Fruit fly (Drosophila melanogaster) whole organism, embryonic: ENCODE data around the gene CG10140.

Experiments
- Blimp-1 ChIP-seq: fragments of 200-800 bp; sonication (Bioruptor generic); optimal IDR thresholded peaks from 3 replicates; lab custom pipeline; 2018; ENCODE audit warnings: missing biosample characterization, missing genetic modification characterization, mild to moderate bottlenecking, moderate library complexity, missing genetic modification reagents
- CG10431 ChIP-seq: fragments of 200-800 bp; sonication (Bioruptor generic); optimal IDR thresholded peaks from 3 replicates; lab custom pipeline; 2018; ENCODE audit warnings: missing biosample characterization, mild to moderate bottlenecking, missing genetic modification characterization
- CG10462 ChIP-seq: fragments of 200-800 bp; sonication (Bioruptor generic); optimal IDR thresholded peaks from 2 replicates; lab custom pipeline; 2016; ENCODE audit warnings: missing biosample characterization, missing genetic modification characterization
- CG14965 ChIP-seq: fragments of 200-800 bp; sonication (Bioruptor generic); optimal IDR thresholded peaks from 2 replicates; lab custom pipeline; 2016; ENCODE audit warnings: missing biosample characterization, missing genetic modification characterization, borderline replicate concordance
- CG15073 ChIP-seq: fragments of 200-800 bp; sonication (Bioruptor generic); optimal IDR thresholded peaks from 2 replicates; lab custom pipeline; 2016; ENCODE audit warnings: missing biosample characterization, missing genetic modification characterization
- CG15269 ChIP-seq: fragments of 200-800 bp; sonication (Bioruptor generic); optimal IDR thresholded peaks from 2 replicates; lab custom pipeline; 2018; ENCODE audit warnings: missing biosample characterization, mild to moderate bottlenecking, missing genetic modification characterization, moderate library complexity
- CG16779 ChIP-seq: fragments of 200-800 bp; sonication (Bioruptor generic); IDR thresholded peaks from 2 replicates; pipeline ENCODE4 v1.3.6; 2022; ENCODE audit warnings: missing biosample characterization, missing genetic modification characterization
- CG18011 ChIP-seq: fragments of 200-800 bp; sonication (Bioruptor generic); optimal IDR thresholded peaks from 2 replicates; lab custom pipeline; 2017; ENCODE audit warnings: missing biosample characterization, missing genetic modification characterization, mild to moderate bottlenecking, moderate library complexity, missing genotype
- CG18764 ChIP-seq: fragments of 200-800 bp; sonication (Bioruptor generic); optimal IDR thresholded peaks from 3 replicates; lab custom pipeline; 2016; ENCODE audit warnings: missing biosample characterization, missing genetic modification characterization
- CG2678 ChIP-seq: fragments of 200-800 bp; sonication (Bioruptor generic); optimal IDR thresholded peaks from 3 replicates; lab custom pipeline; 2019; ENCODE audit warnings: missing biosample characterization, mild to moderate bottlenecking, missing genetic modification characterization, moderate library complexity
- CG30403 ChIP-seq: fragments of 200-800 bp; sonication (Bioruptor generic); optimal IDR thresholded peaks from 3 replicates; lab custom pipeline; 2016; ENCODE audit warnings: missing biosample characterization, missing genetic modification characterization
- CG31224 ChIP-seq: fragments of 200-800 bp; sonication (Bioruptor generic); IDR thresholded peaks from 2 replicates; pipeline ENCODE4 v1.3.6; 2022; ENCODE audit warnings: missing biosample characterization, missing genetic modification characterization
- CG31365 ChIP-seq: fragments of 200-800 bp; sonication (Bioruptor generic); optimal IDR thresholded peaks from 2 replicates; lab custom pipeline; 2018; ENCODE audit warnings: missing biosample characterization, mild to moderate bottlenecking, missing genetic modification characterization
- CG3163 ChIP-seq: fragments of 200-800 bp; sonication (Bioruptor generic); optimal IDR thresholded peaks from 3 replicates; lab custom pipeline; 2016; ENCODE audit warnings: missing biosample characterization, missing genetic modification characterization
- CG5245 ChIP-seq: fragments of 200-800 bp; sonication (Bioruptor generic); optimal IDR thresholded peaks from 3 replicates; lab custom pipeline; 2016; ENCODE audit warnings: missing biosample characterization, missing genetic modification characterization
- CG5953 ChIP-seq: fragments of 200-800 bp; sonication (Bioruptor generic); IDR thresholded peaks from 2 replicates; pipeline ENCODE4 v1.3.6; 2022; ENCODE audit warnings: missing biosample characterization, missing genetic modification characterization
- CG7839 ChIP-seq: fragments of 200-800 bp; sonication (Bioruptor generic); optimal IDR thresholded peaks from 3 replicates; lab custom pipeline; 2018; ENCODE audit warnings: missing biosample characterization, mild to moderate bottlenecking, missing genetic modification characterization, moderate library complexity
- CG9609 ChIP-seq: fragments of 200-800 bp; sonication (Bioruptor generic); optimal IDR thresholded peaks from 3 replicates; lab custom pipeline; 2016; ENCODE audit warnings: missing biosample characterization, missing genetic modification characterization
- CrebB ChIP-seq: fragments of 200-800 bp; sonication (Bioruptor generic); optimal IDR thresholded peaks from 3 replicates; lab custom pipeline; 2018; ENCODE audit warnings: missing biosample characterization, mild to moderate bottlenecking, missing genetic modification characterization
- D19A ChIP-seq: fragments of 200-800 bp; optimal IDR thresholded peaks from 3 replicates; lab custom pipeline; 2019; ENCODE audit warnings: missing biosample characterization, mild to moderate bottlenecking, missing genetic modification characterization, moderate library complexity
- Eip74EF ChIP-seq, 2 experiments: fragments of 200-800 bp in 1 of 2; fragments of >200 bp in 1 of 2; sonication (Bioruptor generic) in 1 of 2; optimal IDR thresholded peaks; 2 replicates each; lab custom pipeline; 2017 to 2019; ENCODE audit warnings: missing biosample characterization in 2 of 2, missing genetic modification characterization in 2 of 2, mild to moderate bottlenecking in 1 of 2, moderate library complexity in 1 of 2
- Elba2 ChIP-seq: fragments of 200-800 bp; sonication (Bioruptor generic); optimal IDR thresholded peaks from 3 replicates; lab custom pipeline; 2016; ENCODE audit warnings: missing biosample characterization, missing genetic modification characterization
- Hand ChIP-seq: fragments of 200-800 bp; sonication (Bioruptor generic); optimal IDR thresholded peaks from 2 replicates; lab custom pipeline; 2017; ENCODE audit warnings: mild to moderate bottlenecking, missing biosample characterization, missing genetic modification reagents, missing genetic modification characterization
- MTF-1 ChIP-seq: fragments of 200-800 bp; sonication (Bioruptor generic); optimal IDR thresholded peaks from 2 replicates; lab custom pipeline; 2018; ENCODE audit warnings: missing biosample characterization, mild to moderate bottlenecking, missing genetic modification characterization, borderline replicate concordance
- Med ChIP-seq: fragments of 200-800 bp; sonication (Bioruptor generic); peaks from one replicate; lab custom pipeline; 2016; ENCODE audit warnings: missing biosample characterization, missing genetic modification characterization, mild to moderate bottlenecking, inconsistent platforms, moderate library complexity
- NFAT ChIP-seq: fragments of 200-800 bp; sonication (Bioruptor generic); IDR thresholded peaks from 2 replicates; pipeline ENCODE4 v1.3.6; 2022; ENCODE audit warnings: missing biosample characterization, missing genetic modification characterization
- Nf-YB ChIP-seq: fragments of 200-800 bp; sonication (Bioruptor generic); optimal IDR thresholded peaks from 3 replicates; lab custom pipeline; 2019; ENCODE audit warnings: missing biosample characterization, mild to moderate bottlenecking, missing genetic modification characterization, moderate library complexity
- Oli ChIP-seq: fragments of 200-800 bp; sonication (Bioruptor generic); optimal IDR thresholded peaks from 2 replicates; lab custom pipeline; 2018; ENCODE audit warnings: missing biosample characterization, mild to moderate bottlenecking, missing genetic modification characterization, moderate library complexity
- Ravus ChIP-seq: fragments of 200-800 bp; sonication (Bioruptor generic); IDR thresholded peaks from 2 replicates; pipeline ENCODE4 v1.3.6; 2022; ENCODE audit warnings: missing biosample characterization, missing genetic modification characterization
- Xbp1 ChIP-seq: fragments of 200-800 bp; sonication (Bioruptor generic); optimal IDR thresholded peaks from 3 replicates; lab custom pipeline; 2016; ENCODE audit warnings: missing biosample characterization, mild to moderate bottlenecking, missing genetic modification characterization
- abd-A ChIP-seq: fragments of 200-800 bp; sonication (Bioruptor generic); optimal IDR thresholded peaks from 3 replicates; lab custom pipeline; 2019; ENCODE audit warnings: missing biosample characterization, mild to moderate bottlenecking, missing genetic modification characterization, moderate library complexity
- amos ChIP-seq: fragments of 200-800 bp; sonication (Bioruptor generic); IDR thresholded peaks from 2 replicates; pipeline ENCODE4 v1.3.6; 2022; ENCODE audit warnings: missing biosample characterization, missing genetic modification characterization; ENCODE audit not compliant: partially characterized antibody
- ara ChIP-seq: fragments of 200-800 bp; sonication (Bioruptor generic); IDR thresholded peaks from 2 replicates; pipeline ENCODE4 v1.3.6; 2022; ENCODE audit warnings: missing biosample characterization, missing genetic modification characterization
- bowl ChIP-seq: fragments of 200-800 bp; sonication (Bioruptor generic); IDR thresholded peaks from 2 replicates; pipeline ENCODE4 v1.3.6; 2022; ENCODE audit warnings: missing biosample characterization, missing genetic modification characterization
- cg ChIP-seq: fragments of 200-800 bp; sonication (Bioruptor generic); optimal IDR thresholded peaks from 3 replicates; lab custom pipeline; 2019; ENCODE audit warnings: missing biosample characterization, mild to moderate bottlenecking, missing genetic modification characterization, moderate library complexity
- disco-r ChIP-seq: fragments of 200-800 bp; sonication (Bioruptor generic); optimal IDR thresholded peaks from 2 replicates; lab custom pipeline; 2016; ENCODE audit warnings: missing biosample characterization, missing genetic modification characterization
- ems ChIP-seq: fragments of 200-800 bp; sonication (Bioruptor generic); optimal IDR thresholded peaks from 3 replicates; lab custom pipeline; 2016; ENCODE audit warnings: missing biosample characterization, missing genetic modification characterization
- esg ChIP-seq: fragments of 200-800 bp; sonication (Bioruptor generic); conservative IDR thresholded peaks from 2 replicates; pipeline ENCODE4 v1.3.6; 2022; ENCODE audit warnings: missing biosample characterization, missing genetic modification characterization
- fd102C ChIP-seq: fragments of 200-800 bp; sonication (Bioruptor generic); optimal IDR thresholded peaks from 2 replicates; lab custom pipeline; 2018; ENCODE audit warnings: missing biosample characterization, mild to moderate bottlenecking, missing genetic modification characterization, moderate library complexity
- fd3F ChIP-seq: fragments of 200-800 bp; sonication (Bioruptor generic); optimal IDR thresholded peaks from 2 replicates; lab custom pipeline; 2018; ENCODE audit warnings: missing biosample characterization, mild to moderate bottlenecking, missing genetic modification characterization, moderate library complexity
- fd64A ChIP-seq: fragments of 200-800 bp; sonication (Bioruptor generic); optimal IDR thresholded peaks from 3 replicates; lab custom pipeline; 2018; ENCODE audit warnings: missing biosample characterization, mild to moderate bottlenecking, missing genetic modification characterization
- gcm ChIP-seq: fragments of 200-800 bp; sonication (Bioruptor generic); optimal IDR thresholded peaks from 2 replicates; lab custom pipeline; 2019; ENCODE audit warnings: missing biosample characterization, mild to moderate bottlenecking, missing genetic modification characterization, moderate library complexity
- grau ChIP-seq: fragments of 200-800 bp; optimal IDR thresholded peaks from 3 replicates; lab custom pipeline; 2019; ENCODE audit warnings: missing biosample characterization, mild to moderate bottlenecking, missing genetic modification characterization, moderate library complexity
- hkb ChIP-seq, 2 experiments: fragments of 200-800 bp in 1 of 2; fragments of >200 bp in 1 of 2; sonication (Bioruptor generic) in 1 of 2; IDR thresholded peaks in 1 of 2; optimal IDR thresholded peaks in 1 of 2; 2 replicates each; pipeline versions ENCODE4 v1.3.6 to Lab custom; 2017 to 2022; ENCODE audit warnings: missing biosample characterization in 1 of 2, missing genetic modification characterization in 1 of 2
- shn ChIP-seq: fragments of 200-800 bp; sonication (Bioruptor generic); optimal IDR thresholded peaks from 3 replicates; lab custom pipeline; 2016; ENCODE audit warnings: missing biosample characterization, missing genetic modification characterization
- stc ChIP-seq: fragments of 200-800 bp; sonication (Bioruptor generic); IDR thresholded peaks from 2 replicates; pipeline ENCODE4 v1.3.6; 2022; ENCODE audit warnings: missing biosample characterization, missing genetic modification characterization
- tio ChIP-seq: fragments of 200-800 bp; sonication (Bioruptor generic); optimal IDR thresholded peaks from 2 replicates; lab custom pipeline; 2017; ENCODE audit warnings: missing biosample characterization, missing genetic modification characterization, inconsistent platforms
- tna ChIP-seq: fragments of 200-800 bp; sonication (Bioruptor generic); IDR thresholded peaks from 2 replicates; pipeline ENCODE4 v1.3.6; 2022; ENCODE audit warnings: missing biosample characterization, missing genetic modification characterization; ENCODE audit not compliant: partially characterized antibody
- zen ChIP-seq: fragments of 200-800 bp; sonication (Bioruptor generic); optimal IDR thresholded peaks from 3 replicates; lab custom pipeline; 2018; ENCODE audit warnings: missing biosample characterization, mild to moderate bottlenecking, missing genetic modification characterization, moderate library complexity

Gene CG10140

dm6 chr3L:13451562-13451961, 11.3 kb upstream of the CG10140 start (continued):
- TF ChIP-seq CG3163 (GFP tag; lab: Kevin White, UChicago) (no peak), esg (GFP tag; lab: Robert Waterston, UW) (no peak), CG10462 (no peak), CG30403 (no peak), CG5953 (GFP tag; lab: Robert Waterston, UW) (no peak), cg (GFP tag; lab: Kevin White, UChicago) (no peak), fd3F (GFP tag; lab: Kevin White, UChicago) (no peak), CG9609 (GFP tag; lab: Kevin White, UChicago) (no peak), disco-r (no peak), bowl (GFP tag; lab: Robert Waterston, UW) (no peak), grau (tag; lab: Kevin White, UChicago) (peak; percentile 5), Oli (peak; percentile 22), D19A (peak; percentile 81), Ravus (no peak), stc (no peak), CG31365 (tag; lab: Kevin White, UChicago) (no peak), Xbp1 (peak; percentile 1), tna (GFP tag; lab: Robert Waterston, UW) (no peak), CG15073 (GFP tag; lab: Kevin White, UChicago) (no peak), tio (GFP tag; lab: Kevin White, UChicago) (no peak), NFAT (GFP tag; lab: Robert Waterston, UW) (no peak), CrebB (tag; lab: Kevin White, UChicago) (no peak), fd64A (GFP tag; lab: Kevin White, UChicago) (no peak), CG2678 (tag; lab: Kevin White, UChicago) (peak; percentile 38), CG5245 (GFP tag; lab: Kevin White, UChicago) (no peak), CG15269 (tag; lab: Kevin White, UChicago) (peak; percentile 31), abd-A (no peak), CG31224 (GFP tag; lab: Robert Waterston, UW) (no peak), Elba2 (GFP tag; lab: Kevin White, UChicago) (no peak), fd102C (GFP tag; lab: Kevin White, UChicago) (no peak), CG18764 (GFP tag; lab: Kevin White, UChicago) (no peak), Blimp-1 (GFP tag; lab: Kevin White, UChicago) (no peak), MTF-1 (no peak), ems (GFP tag; lab: Kevin White, UChicago) (no peak), ara (GFP tag; lab: Robert Waterston, UW) (no peak), CG16779 (GFP tag; lab: Robert Waterston, UW) (no peak), CG7839 (tag; lab: Kevin White, UChicago) (peak; percentile 33), Nf-YB (GFP tag; lab: Kevin White, UChicago) (no peak), shn (GFP tag; lab: Kevin White, UChicago) (no peak), zen (tag; lab: Kevin White, UChicago) (no peak), gcm (GFP tag; lab: Kevin White, UChicago) (no peak), Hand (GFP tag; lab: Kevin White, UChicago) (no peak), CG18011 (GFP tag; lab: Kevin White, UChicago) (no peak), amos (GFP tag; lab: Robert Waterston, UW) (no peak), CG14965 (GFP tag; lab: Kevin White, UChicago) (no peak), Med (peak; percentile 70), Eip74EF (GFP tag; optimal IDR thresholded peaks at IDR 0.05; lab: Kevin White, UChicago) (no peak), CG10431 (no peak), hkb (optimal IDR thresholded peaks at IDR 0.05; lab: Kevin White, UChicago) (no peak), hkb (GFP tag; IDR thresholded peaks at IDR 0.05; lab: Robert Waterston, UW) (0 out of 2 replicates have a peak, but pooled peaks have one; percentile 20)
